Fruit fly (Drosophila melanogaster): ENCODE results near the gene Osi15.

DNA sequence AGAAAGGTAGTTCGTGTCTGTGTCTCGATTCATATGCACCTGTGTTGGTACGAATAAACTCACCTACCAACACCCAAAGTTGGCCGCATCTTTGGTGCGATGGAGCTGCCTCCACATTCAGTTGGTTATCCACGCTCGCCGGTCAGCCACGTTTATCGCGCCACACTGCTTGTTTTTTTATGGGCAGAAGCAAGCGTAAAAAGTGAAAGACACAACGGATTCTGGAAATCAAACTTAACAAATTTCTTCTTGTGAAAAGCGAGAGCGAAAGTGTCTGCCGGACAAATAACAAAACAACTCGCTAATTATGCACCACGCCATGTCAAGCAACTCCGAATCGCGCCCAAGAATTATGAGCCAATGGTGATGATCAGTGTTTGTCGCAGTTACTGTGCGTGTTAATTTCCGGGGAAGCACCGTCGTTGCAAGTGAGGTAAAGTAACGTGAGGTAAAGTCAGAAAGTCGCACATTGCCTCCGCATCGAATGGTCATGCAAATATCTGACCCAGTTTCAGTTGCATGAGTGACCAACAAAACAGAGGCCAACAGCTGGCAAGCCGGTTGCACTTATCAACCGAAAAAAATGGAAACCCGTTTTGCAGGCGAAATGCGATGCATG, 10.1 kb downstream of the Osi15 start, which contains the start of gene Osi17:
- TF ChIP-seq CG8478 (optimal IDR thresholded peaks at IDR 0.05) (no peak), Dll (optimal IDR thresholded peaks at IDR 0.05) (no peak), EcR (GFP tag; optimal IDR thresholded peaks at IDR 0.05) (no peak), psq (optimal IDR thresholded peaks at IDR 0.05) (no peak)

Data from whole organism.